Worm (Caenorhabditis elegans) whole organism, young adult: ENCODE results near the gene nhr-270.
A peak's percentile ranks its signal among the peaks of the same experiment; 100 is the strongest.

Source experiments
- B0336.3 ChIP-seq: fragments of 200-800 bp; sonication (Bioruptor generic); IDR thresholded peaks from 2 replicates; pipeline ENCODE4 v1.3.6; 2022; ENCODE audit warnings: missing genetic modification characterization, missing compliant biosample characterization
- C06A6.2 ChIP-seq: fragments of 200-800 bp; sonication (Bioruptor generic); conservative IDR thresholded peaks from 2 replicates; pipeline ENCODE4 v1.3.6; 2022; ENCODE audit warnings: missing genetic modification characterization, missing compliant biosample characterization
- F10E7.11 ChIP-seq: sonication (generic microtip); optimal IDR thresholded peaks from 2 replicates; lab custom pipeline; 2017; ENCODE audit warnings: mild to moderate bottlenecking, missing genetic modification characterization, moderate library complexity, missing compliant biosample characterization
- F23B12.7 ChIP-seq: sonication (generic microtip); optimal IDR thresholded peaks from 2 replicates; lab custom pipeline; 2017; ENCODE audit warnings: missing genetic modification characterization, mild to moderate bottlenecking, missing compliant biosample characterization, antibody characterized with exemption, moderate library complexity; ENCODE audit not compliant: insufficient read depth
- F33H1.4 ChIP-seq: fragments of 200-800 bp; sonication (Bioruptor generic); IDR thresholded peaks from 2 replicates; pipeline ENCODE4 v1.3.6; 2022; ENCODE audit warnings: missing genetic modification reagents, missing genetic modification characterization, missing compliant biosample characterization
- F49E8.2 ChIP-seq: sonication (generic microtip); optimal IDR thresholded peaks from 3 replicates; lab custom pipeline; 2017; ENCODE audit warnings: missing genetic modification characterization, mild to moderate bottlenecking, missing compliant biosample characterization, antibody characterized with exemption, moderate library complexity; ENCODE audit not compliant: insufficient read depth
- F55B11.4 ChIP-seq: sonication (generic microtip); optimal IDR thresholded peaks from 2 replicates; lab custom pipeline; 2016; ENCODE audit warnings: missing compliant biosample characterization, missing genetic modification characterization, borderline replicate concordance; ENCODE audit not compliant: insufficient read depth
- F57A8.1 ChIP-seq: fragments of 200-800 bp; sonication (Bioruptor generic); optimal IDR thresholded peaks from 2 replicates; lab custom pipeline; 2018; ENCODE audit warnings: mild to moderate bottlenecking, missing genetic modification characterization, moderate library complexity, missing compliant biosample characterization
- Y53G8AR.9 ChIP-seq: fragments of 200-800 bp; sonication (Bioruptor generic); conservative IDR thresholded peaks from 2 replicates; pipeline ENCODE4 v1.3.6; 2022; ENCODE audit warnings: missing genetic modification reagents, missing genetic modification characterization, missing compliant biosample characterization
- ama-1 ChIP-seq, 3 experiments: fragments of 150-350 bp in 1 of 3; sonication (generic microtip) in 2 of 3; optimal IDR thresholded peaks; 2 replicates each; lab custom pipeline; 2014 to 2018; ENCODE audit warnings: missing biosample characterization in 2 of 3, missing genetic modification characterization in 2 of 3, missing genetic modification reagents in 2 of 3
- aptf-3 ChIP-seq: fragments of 200-800 bp; sonication (Bioruptor generic); IDR thresholded peaks from 2 replicates; pipeline ENCODE4 v1.3.6; 2022; ENCODE audit warnings: missing genetic modification characterization, missing compliant biosample characterization
- athp-1 ChIP-seq: sonication (generic microtip); optimal IDR thresholded peaks from 2 replicates; lab custom pipeline; 2017; ENCODE audit warnings: mild to moderate bottlenecking, missing genetic modification characterization, missing compliant biosample characterization
- ccch-3 ChIP-seq: fragments of 200-800 bp; sonication (Bioruptor generic); optimal IDR thresholded peaks from 2 replicates; lab custom pipeline; 2018; ENCODE audit warnings: mild to moderate bottlenecking, missing genetic modification characterization, missing compliant biosample characterization
- cebp-1 ChIP-seq, 2 experiments: fragments of 200-800 bp in 1 of 2; sonication (Bioruptor generic) in 1 of 2; sonication (generic microtip) in 1 of 2; IDR thresholded peaks in 1 of 2; optimal IDR thresholded peaks in 1 of 2; 2 replicates each; pipeline versions ENCODE4 v1.3.6 to Lab custom; 2017 to 2022; ENCODE audit warnings: missing compliant biosample characterization in 2 of 2, missing genetic modification characterization in 2 of 2, mild to moderate bottlenecking in 1 of 2, missing genetic modification reagents in 1 of 2, moderate library complexity in 1 of 2
- chd-7 ChIP-seq: sonication (generic microtip); optimal IDR thresholded peaks from 2 replicates; lab custom pipeline; 2016; ENCODE audit warnings: mild to moderate bottlenecking, missing genetic modification characterization, moderate library complexity, missing compliant biosample characterization
- die-1 ChIP-seq: sonication (generic microtip); optimal IDR thresholded peaks from 2 replicates; lab custom pipeline; 2016; ENCODE audit warnings: missing genotype, mild to moderate bottlenecking, missing genetic modification characterization, missing compliant biosample characterization
- dox-1 ChIP-seq: fragments of 200-800 bp; sonication (Bioruptor generic); IDR thresholded peaks from 2 replicates; pipeline ENCODE4 v1.3.6; 2022; ENCODE audit warnings: missing genetic modification reagents, missing genetic modification characterization, missing compliant biosample characterization
- efl-1 ChIP-seq: fragments of 150-350 bp; optimal IDR thresholded peaks from 2 replicates; lab custom pipeline; 2014; ENCODE audit warnings: missing biosample characterization, missing genetic modification reagents, missing genetic modification characterization
- egrh-3 ChIP-seq: fragments of 200-800 bp; sonication (Bioruptor generic); IDR thresholded peaks from 2 replicates; pipeline ENCODE4 v1.3.6; 2022; ENCODE audit warnings: missing genetic modification reagents, missing genetic modification characterization, missing compliant biosample characterization
- ekl-4 ChIP-seq: fragments of 200-800 bp; sonication (Bioruptor generic); IDR thresholded peaks from 2 replicates; pipeline ENCODE4 v1.3.6; 2022; ENCODE audit warnings: missing genetic modification reagents, missing genetic modification characterization, missing compliant biosample characterization
- him-1 ChIP-seq: sonication (generic microtip); optimal IDR thresholded peaks from 2 replicates; lab custom pipeline; 2016; ENCODE audit warnings: missing genotype, missing genetic modification reagents, missing genetic modification characterization, missing compliant biosample characterization
- hmg-20 ChIP-seq: fragments of 200-800 bp; sonication (Bioruptor generic); IDR thresholded peaks from 2 replicates; pipeline ENCODE4 v1.3.6; 2022; ENCODE audit warnings: missing genetic modification reagents, missing genetic modification characterization, missing compliant biosample characterization
- hrde-1 ChIP-seq: sonication (generic microtip); optimal IDR thresholded peaks from 2 replicates; lab custom pipeline; 2016; ENCODE audit warnings: missing genetic modification characterization, mild to moderate bottlenecking, missing compliant biosample characterization, moderate library complexity, missing genotype, missing genetic modification reagents, borderline replicate concordance
- hsf-1 ChIP-seq: fragments of 200-800 bp; sonication (Bioruptor generic); IDR thresholded peaks from 2 replicates; pipeline ENCODE4 v1.3.6; 2022; ENCODE audit warnings: missing genetic modification reagents, missing genetic modification characterization, missing compliant biosample characterization
- lin-26 ChIP-seq: fragments of 200-800 bp; sonication (Bioruptor generic); IDR thresholded peaks from 2 replicates; pipeline ENCODE4 v1.3.6; 2022; ENCODE audit warnings: missing genetic modification reagents, missing genetic modification characterization, missing compliant biosample characterization
- lsl-1 ChIP-seq: fragments of 200-800 bp; sonication (Bioruptor generic); optimal IDR thresholded peaks from 2 replicates; lab custom pipeline; 2018; ENCODE audit warnings: mild to moderate bottlenecking, missing genetic modification characterization, moderate library complexity, missing compliant biosample characterization
- madf-3 ChIP-seq: fragments of 200-800 bp; sonication (Bioruptor generic); IDR thresholded peaks from 2 replicates; pipeline ENCODE4 v1.3.6; 2022; ENCODE audit warnings: missing genetic modification reagents, missing genetic modification characterization, missing compliant biosample characterization
- madf-6 ChIP-seq: fragments of 200-800 bp; sonication (Bioruptor generic); IDR thresholded peaks from 2 replicates; pipeline ENCODE4 v1.3.6; 2022; ENCODE audit warnings: missing genetic modification reagents, missing genetic modification characterization, missing compliant biosample characterization
- madf-8 ChIP-seq: fragments of 200-800 bp; sonication (Bioruptor generic); conservative IDR thresholded peaks from 2 replicates; pipeline ENCODE4 v1.3.6; 2022; ENCODE audit warnings: missing genetic modification reagents, missing genetic modification characterization, missing compliant biosample characterization
- mcd-1 ChIP-seq: fragments of 200-800 bp; sonication (Bioruptor generic); IDR thresholded peaks from 2 replicates; pipeline ENCODE4 v1.3.6; 2022; ENCODE audit warnings: missing genetic modification reagents, missing genetic modification characterization, missing compliant biosample characterization
- mes-4 ChIP-seq: sonication (generic microtip); optimal IDR thresholded peaks from 2 replicates; lab custom pipeline; 2016; ENCODE audit warnings: missing genotype, missing genetic modification characterization, missing compliant biosample characterization
- nhr-120 ChIP-seq: fragments of 200-800 bp; sonication (Bioruptor generic); IDR thresholded peaks from 2 replicates; pipeline ENCODE4 v1.3.6; 2022; ENCODE audit warnings: missing genetic modification characterization, missing compliant biosample characterization
- pbrm-1 ChIP-seq: fragments of 200-800 bp; sonication (Bioruptor generic); IDR thresholded peaks from 2 replicates; pipeline ENCODE4 v1.3.6; 2022; ENCODE audit warnings: missing genetic modification reagents, missing genetic modification characterization, missing compliant biosample characterization
- rpc-1 ChIP-seq, 2 experiments: fragments of 150-350 bp in 1 of 2; sonication (generic microtip) in 1 of 2; optimal IDR thresholded peaks; 2 replicates each; lab custom pipeline; 2014 to 2018; ENCODE audit warnings: missing biosample characterization in 1 of 2, missing genetic modification characterization in 1 of 2, missing genetic modification reagents in 1 of 2, missing genotype in 1 of 2
- sea-2 ChIP-seq: fragments of 200-800 bp; sonication (Bioruptor generic); IDR thresholded peaks from 2 replicates; pipeline ENCODE4 v1.3.6; 2022; ENCODE audit warnings: missing genetic modification characterization, missing compliant biosample characterization
- snpc-1.1 ChIP-seq: sonication (generic microtip); optimal IDR thresholded peaks from 2 replicates; lab custom pipeline; 2017; ENCODE audit warnings: missing genetic modification characterization, mild to moderate bottlenecking, missing compliant biosample characterization, antibody characterized with exemption, moderate library complexity, missing genotype, missing genetic modification reagents; ENCODE audit not compliant: insufficient read depth
- snpc-1.3 ChIP-seq: sonication (generic microtip); optimal IDR thresholded peaks from 2 replicates; lab custom pipeline; 2017; ENCODE audit warnings: missing genetic modification characterization, mild to moderate bottlenecking, missing compliant biosample characterization, antibody characterized with exemption, moderate library complexity, missing genotype, missing genetic modification reagents; ENCODE audit not compliant: insufficient read depth
- sptf-2 ChIP-seq: fragments of 200-800 bp; sonication (Bioruptor generic); optimal IDR thresholded peaks from 2 replicates; lab custom pipeline; 2018; ENCODE audit warnings: mild to moderate bottlenecking, missing genetic modification characterization, missing compliant biosample characterization
- tbp1 ChIP-seq: fragments of 200-800 bp; sonication (Bioruptor generic); optimal IDR thresholded peaks from 2 replicates; lab custom pipeline; 2018; ENCODE audit warnings: mild to moderate bottlenecking, missing genetic modification characterization, missing compliant biosample characterization
- unc-62 ChIP-seq: fragments of 150-350 bp; optimal IDR thresholded peaks from 2 replicates; lab custom pipeline; 2014; ENCODE audit warnings: missing biosample characterization, missing genetic modification reagents, missing genetic modification characterization
- xnd-1 ChIP-seq: sonication (generic microtip); optimal IDR thresholded peaks from 2 replicates; lab custom pipeline; 2016; ENCODE audit warnings: missing genotype, missing genetic modification reagents, missing genetic modification characterization, missing compliant biosample characterization
- zfh-2 ChIP-seq: fragments of 200-800 bp; sonication (Bioruptor generic); conservative IDR thresholded peaks from 2 replicates; pipeline ENCODE4 v1.3.6; 2022; ENCODE audit warnings: missing genetic modification reagents, missing genetic modification characterization, missing compliant biosample characterization
- zim-3 ChIP-seq: sonication (generic microtip); optimal IDR thresholded peaks from 2 replicates; lab custom pipeline; 2017; ENCODE audit warnings: mild to moderate bottlenecking, missing genetic modification characterization, moderate library complexity, missing compliant biosample characterization
- ztf-25 ChIP-seq: fragments of 200-800 bp; sonication (Bioruptor generic); IDR thresholded peaks from 2 replicates; pipeline ENCODE4 v1.3.6; 2022; ENCODE audit warnings: missing genetic modification reagents, missing genetic modification characterization, missing compliant biosample characterization
- ztf-3 ChIP-seq: fragments of 200-800 bp; sonication (Bioruptor generic); optimal IDR thresholded peaks from 2 replicates; lab custom pipeline; 2018; ENCODE audit warnings: mild to moderate bottlenecking, missing genetic modification characterization, missing compliant biosample characterization
- ztf-6 ChIP-seq: fragments of 200-800 bp; sonication (Bioruptor generic); IDR thresholded peaks from 2 replicates; pipeline ENCODE4 v1.3.6; 2022; ENCODE audit warnings: missing genetic modification reagents, missing genetic modification characterization, missing compliant biosample characterization

The nhr-270 gene

ce11 chrV:773256-773655 lies 31.3 kb downstream of the nhr-270 start, which contains the start of gene sti-1 (continued):
- TF ChIP-seq lin-26 (GFP tag; lab: Robert Waterston, UW) (no peak), athp-1 (no peak), pbrm-1 (GFP tag; lab: Robert Waterston, UW) (peak; percentile 84), snpc-1.1 (tag; lab: Kevin White, UChicago) (peak; percentile 32), F10E7.11 (tag; lab: Kevin White, UChicago) (no peak), sptf-2 (GFP tag; lab: Kevin White, UChicago) (no peak), ztf-3 (GFP tag; lab: Kevin White, UChicago) (no peak), nhr-120 (GFP tag; lab: Robert Waterston, UW) (no peak), unc-62 (GFP tag; lab: Kevin White, UChicago) (no peak), F55B11.4 (tag; lab: Kevin White, UChicago) (no peak), ekl-4 (peak; percentile 67; the same call in 1 of the 2 replicates), hmg-20 (GFP tag; lab: Robert Waterston, UW) (0 out of 2 replicates have a peak, but pooled peaks have one; percentile 7), ama-1 (optimal IDR thresholded peaks at IDR 0.05; lab: Kevin White, UChicago) (no peak), ama-1 (GFP tag; optimal IDR thresholded peaks at IDR 0.05; lab: Kevin White, UChicago) (no peak), madf-6 (GFP tag; lab: Robert Waterston, UW) (peak; percentile 72), ztf-6 (GFP tag; lab: Robert Waterston, UW) (no peak), ztf-25 (GFP tag; lab: Robert Waterston, UW) (no peak), madf-8 (GFP tag; lab: Robert Waterston, UW) (peak; percentile 34), rpc-1 (optimal IDR thresholded peaks at IDR 0.05; lab: Kevin White, UChicago) (peak; percentile 42), rpc-1 (tag; optimal IDR thresholded peaks at IDR 0.05; lab: Kevin White, UChicago) (no peak), F49E8.2 (no peak), die-1 (tag; lab: Kevin White, UChicago) (no peak), sea-2 (no peak), hsf-1 (GFP tag; lab: Robert Waterston, UW) (peak; percentile 98), xnd-1 (no peak), C06A6.2 (no peak), F57A8.1 (no peak), lsl-1 (peak; percentile 38), tbp1 (GFP tag; lab: Kevin White, UChicago) (peak; percentile 55), F23B12.7 (peak; percentile 30), zfh-2 (GFP tag; lab: Robert Waterston, UW) (no peak), F33H1.4 (peak; percentile 28; the same call in 1 of the 2 replicates), cebp-1 (GFP tag; IDR thresholded peaks at IDR 0.05; lab: Robert Waterston, UW) (no peak), cebp-1 (tag; optimal IDR thresholded peaks at IDR 0.05; lab: Kevin White, UChicago) (peak; percentile 59), Y53G8AR.9 (GFP tag; lab: Robert Waterston, UW) (no peak), B0336.3 (GFP tag; lab: Robert Waterston, UW) (peak; percentile 67), efl-1 (peak; percentile 92), hrde-1 (tag; lab: Kevin White, UChicago) (no peak), egrh-3 (GFP tag; lab: Robert Waterston, UW) (no peak), zim-3 (tag; lab: Kevin White, UChicago) (no peak), mcd-1 (GFP tag; lab: Robert Waterston, UW) (peak; percentile 98), ccch-3 (GFP tag; lab: Kevin White, UChicago) (no peak), dox-1 (GFP tag; lab: Robert Waterston, UW) (peak; percentile 66), aptf-3 (GFP tag; lab: Robert Waterston, UW) (no peak), him-1 (tag; lab: Kevin White, UChicago) (peak; percentile 24), snpc-1.3 (tag; lab: Kevin White, UChicago) (peak; percentile 36), mes-4 (tag; lab: Kevin White, UChicago) (no peak), chd-7 (tag; lab: Kevin White, UChicago) (no peak), madf-3 (GFP tag; lab: Robert Waterston, UW) (peak; percentile 70; the same call in 1 of the 2 replicates)
